Worm (Caenorhabditis elegans): ENCODE results near the gene R10H10.3.

Gene R10H10.3

DNA sequence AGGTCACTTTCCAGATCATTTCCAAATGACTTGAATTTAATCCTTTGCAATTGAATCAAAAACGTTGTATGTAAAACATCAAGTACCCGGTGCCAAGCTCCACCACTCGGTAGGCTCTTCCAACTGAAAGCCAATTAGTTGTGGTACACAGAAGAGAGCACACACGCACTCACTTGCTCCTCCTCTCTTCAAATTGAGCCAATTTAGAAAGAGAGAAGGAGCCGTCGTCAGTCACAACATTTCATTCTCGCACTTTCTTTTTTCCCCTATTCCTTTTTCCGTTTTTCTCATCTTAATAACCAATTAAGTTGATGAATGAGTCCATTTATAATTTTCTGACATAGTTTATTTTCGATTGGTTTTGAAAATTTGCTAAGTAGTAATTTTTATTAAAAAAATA is 9.9 kb downstream of the R10H10.3 start:
- TF ChIP-seq F13H6.1 (tag; optimal IDR thresholded peaks at IDR 0.05) = no peak
- peak in 1 of 2 experiments; percentile 6 for TF ChIP-seq lsy-2 (tag; optimal IDR thresholded peaks at IDR 0.05)
- TF ChIP-seq sma-9 (GFP tag; optimal IDR thresholded peaks at IDR 0.05) = peak; percentile 13
- TF ChIP-seq sma-9 (tag; optimal IDR thresholded peaks at IDR 0.05) = no peak
- TF ChIP-seq C34F6.9 (tag; optimal IDR thresholded peaks at IDR 0.05) = peak; percentile 15
- TF ChIP-seq sem-4 (tag; optimal IDR thresholded peaks at IDR 0.05) = peak; percentile 36

DNA sequence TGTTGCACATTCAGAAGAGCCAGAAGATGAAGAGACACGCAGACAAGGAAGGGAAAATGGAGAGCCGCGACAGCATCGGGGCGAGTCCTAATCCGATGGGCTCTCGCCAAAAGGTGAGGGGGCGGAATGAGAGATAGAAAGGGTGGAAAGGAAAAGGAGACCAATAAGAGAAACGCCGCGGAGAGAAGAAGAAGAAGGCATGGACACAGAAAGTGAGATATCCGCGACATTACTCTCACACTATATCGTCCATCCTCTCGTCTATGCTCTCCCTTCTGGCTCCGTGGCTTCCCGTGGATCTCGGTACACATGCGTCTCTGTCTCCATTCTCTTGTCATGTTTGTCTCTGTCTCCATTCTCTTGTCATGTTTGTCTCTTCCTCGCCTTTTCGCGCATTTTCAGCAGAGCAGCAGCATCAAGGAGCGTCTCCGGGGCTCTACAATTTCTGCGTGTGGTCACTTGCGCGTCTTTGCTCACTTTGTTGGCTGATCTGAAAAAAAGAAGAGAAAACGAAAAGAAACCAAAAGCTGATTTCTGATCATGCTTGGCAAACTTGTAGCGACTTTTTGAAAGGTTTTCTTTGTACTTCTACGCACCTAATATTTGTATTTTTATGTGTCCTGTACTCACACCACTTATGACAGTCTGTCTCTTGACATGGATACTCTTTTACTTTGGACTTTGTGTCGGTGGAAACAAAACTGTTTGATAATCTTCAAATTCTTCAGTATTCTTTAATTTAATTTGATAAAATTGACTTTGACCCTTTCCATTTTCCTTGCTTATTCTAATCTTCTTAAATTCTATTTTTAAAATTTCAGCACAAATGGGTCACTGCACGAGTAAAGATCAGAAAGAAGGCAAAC is 15.1 kb downstream of the R10H10.3 start, which contains the start of gene gpa-7:
TSS of gene gpa-7 (plus strand) at position 816 of the 866 bp plus-strand sequence.
- TF ChIP-seq nhr-21 (tag; optimal IDR thresholded peaks at IDR 0.05) = peak; percentile 22
- no peak for TF ChIP-seq lin-39 (tag; optimal IDR thresholded peaks at IDR 0.05)
- peak; percentile 22 for TF ChIP-seq egl-27 (tag; optimal IDR thresholded peaks at IDR 0.05)
- TF ChIP-seq dmd-4 (tag; optimal IDR thresholded peaks at IDR 0.05) = no peak
- no peak for TF ChIP-seq peb-1 (tag; optimal IDR thresholded peaks at IDR 0.05)
- TF ChIP-seq nhr-10 (tag; optimal IDR thresholded peaks at IDR 0.05) = no peak
- no peak for TF ChIP-seq ZK546.5 (tag; optimal IDR thresholded peaks at IDR 0.05)
- peak; percentile 85 for TF ChIP-seq zag-1 (tag; optimal IDR thresholded peaks at IDR 0.05)
- peak; percentile 67 for TF ChIP-seq unc-55 (GFP tag; optimal IDR thresholded peaks at IDR 0.05)
- peak; percentile 91 for TF ChIP-seq F13H6.1 (tag; optimal IDR thresholded peaks at IDR 0.05)
- no peak for TF ChIP-seq nhr-23 (tag; optimal IDR thresholded peaks at IDR 0.05)
- no peak for TF ChIP-seq R02D3.7 (tag; optimal IDR thresholded peaks at IDR 0.05)
- TF ChIP-seq alr-1 (tag; optimal IDR thresholded peaks at IDR 0.05) = no peak
- no peak for TF ChIP-seq unc-39 (tag; optimal IDR thresholded peaks at IDR 0.05)
- TF ChIP-seq elt-1 (tag; optimal IDR thresholded peaks at IDR 0.05) = no peak
- no peak for TF ChIP-seq nhr-77 (tag; optimal IDR thresholded peaks at IDR 0.05)
- peak; percentile 25 to 62 for TF ChIP-seq lsy-2 (tag; optimal IDR thresholded peaks at IDR 0.05)
- no peak for TF ChIP-seq ceh-16 (tag; optimal IDR thresholded peaks at IDR 0.05)
- no peak for TF ChIP-seq ama-1 (optimal IDR thresholded peaks at IDR 0.05)
- no peak for TF ChIP-seq mbf-1 (tag; optimal IDR thresholded peaks at IDR 0.05)
- peak; percentile 78 for TF ChIP-seq nhr-129 (tag; optimal IDR thresholded peaks at IDR 0.05)
- no peak for TF ChIP-seq unc-62 (GFP tag; optimal IDR thresholded peaks at IDR 0.05)
- no peak for TF ChIP-seq sma-3 (GFP tag; optimal IDR thresholded peaks at IDR 0.05)
- TF ChIP-seq elt-3 (tag; optimal IDR thresholded peaks at IDR 0.05) = no peak
- no peak for TF ChIP-seq nhr-237 (tag; optimal IDR thresholded peaks at IDR 0.05)
- TF ChIP-seq ztf-1 (GFP tag; conservative IDR thresholded peaks at IDR 0.05) = no peak
- TF ChIP-seq C34F6.9 (tag; optimal IDR thresholded peaks at IDR 0.05) = peak; percentile 84
- TF ChIP-seq nhr-25 (tag; optimal IDR thresholded peaks at IDR 0.05) = no peak
- TF ChIP-seq sem-4 (tag; optimal IDR thresholded peaks at IDR 0.05) = peak; percentile 52
- TF ChIP-seq nhr-6 (tag; optimal IDR thresholded peaks at IDR 0.05) = peak; percentile 56
- TF ChIP-seq sma-9 (GFP tag; optimal IDR thresholded peaks at IDR 0.05) = peak; percentile 82
- TF ChIP-seq sma-9 (tag; optimal IDR thresholded peaks at IDR 0.05) = no peak
- TF ChIP-seq ztf-4 (tag; optimal IDR thresholded peaks at IDR 0.05) = peak; percentile 18
- no peak for TF ChIP-seq ceh-82 (tag; optimal IDR thresholded peaks at IDR 0.05)
- TF ChIP-seq mab-5 (tag; optimal IDR thresholded peaks at IDR 0.05) = no peak
- TF ChIP-seq skn-1 (tag; optimal IDR thresholded peaks at IDR 0.05) = no peak
- peak; percentile 22 for TF ChIP-seq Y55F3AM.14 (GFP tag; optimal IDR thresholded peaks at IDR 0.05)
- no peak for TF ChIP-seq nhr-12 (tag; optimal IDR thresholded peaks at IDR 0.05)
- peak; percentile 38 for TF ChIP-seq snpc-4 (tag; optimal IDR thresholded peaks at IDR 0.05)
- TF ChIP-seq lin-13 (GFP tag; optimal IDR thresholded peaks at IDR 0.05) = peak; percentile 28
- peak; percentile 27 for TF ChIP-seq fos-1 (tag; optimal IDR thresholded peaks at IDR 0.05)
- TF ChIP-seq blmp-1 (tag; optimal IDR thresholded peaks at IDR 0.05; ENCODE audit: insufficient read depth) = no peak
- TF ChIP-seq lin-11 (tag; optimal IDR thresholded peaks at IDR 0.05) = peak; percentile 69
- TF ChIP-seq ztf-11 (tag; optimal IDR thresholded peaks at IDR 0.05) = no peak
- no peak for TF ChIP-seq aly-2 (tag; optimal IDR thresholded peaks at IDR 0.05)
- no peak for TF ChIP-seq gmeb-1 (tag; optimal IDR thresholded peaks at IDR 0.05)
- TF ChIP-seq mdl-1 (tag; optimal IDR thresholded peaks at IDR 0.05) = peak; percentile 32 to 35
- no peak for TF ChIP-seq nhr-11 (tag; optimal IDR thresholded peaks at IDR 0.05)
- TF ChIP-seq crh-2 (tag; optimal IDR thresholded peaks at IDR 0.05) = peak; percentile 59
